Worm (Caenorhabditis elegans): ENCODE data around the gene C05E7.3.

DNA sequence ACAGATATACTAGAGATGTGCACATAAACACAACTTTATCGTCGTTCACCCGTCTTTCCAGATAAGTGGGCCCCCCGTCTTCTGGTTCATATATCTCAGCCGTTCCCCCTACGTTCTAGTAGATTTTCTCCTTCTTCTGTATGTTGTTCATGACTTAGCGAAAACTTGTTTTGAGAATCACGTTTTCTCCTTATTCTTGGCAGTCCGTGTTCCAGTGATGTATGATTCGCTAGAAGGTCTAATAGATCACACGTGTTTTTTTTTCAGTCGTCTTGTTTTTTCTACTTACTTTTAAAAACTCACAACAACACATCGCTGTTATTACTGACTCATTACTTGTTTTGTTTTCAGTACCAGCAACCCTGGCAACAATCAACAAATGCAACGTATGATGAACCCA, 31.4 kb downstream of the C05E7.3 start:
- TF ChIP-seq nhr-76 (tag; optimal IDR thresholded peaks at IDR 0.05) (no peak), sea-2 (GFP tag; optimal IDR thresholded peaks at IDR 0.05) (no peak), nhr-77 (tag; optimal IDR thresholded peaks at IDR 0.05) (no peak), fkh-10 (GFP tag; optimal IDR thresholded peaks at IDR 0.05) (no peak), pqm-1 (tag; optimal IDR thresholded peaks at IDR 0.05) (no peak), unc-62 (GFP tag; optimal IDR thresholded peaks at IDR 0.05) (no peak), lin-15B (tag; optimal IDR thresholded peaks at IDR 0.05) (no peak), elt-3 (tag; optimal IDR thresholded peaks at IDR 0.05) (no peak), nhr-23 (tag; optimal IDR thresholded peaks at IDR 0.05) (peak; percentile 6), R02D3.7 (tag; optimal IDR thresholded peaks at IDR 0.05) (no peak)
